Fruit fly (Drosophila melanogaster) whole organism, wandering third instar larva: Measurements from ENCODE around the gene Hyls1.

Experiments
- CG32264 ChIP-seq: fragments of 200-800 bp; sonication (Bioruptor generic); optimal IDR thresholded peaks from 2 replicates; lab custom pipeline; 2016; ENCODE audit warnings: missing biosample characterization, missing genetic modification characterization
- CG9705 ChIP-seq: fragments of 200-800 bp; sonication (Bioruptor generic); optimal IDR thresholded peaks from 2 replicates; lab custom pipeline; 2018; ENCODE audit warnings: missing biosample characterization, mild to moderate bottlenecking, missing genetic modification characterization
- CrebA ChIP-seq: fragments of 200-800 bp; sonication (Bioruptor generic); optimal IDR thresholded peaks from 2 replicates; lab custom pipeline; 2016; ENCODE audit warnings: missing biosample characterization, mild to moderate bottlenecking, missing genetic modification characterization, borderline replicate concordance
- Dif ChIP-seq: fragments of 200-275, 200-300 bp; sonication (Bioruptor generic); optimal IDR thresholded peaks from 2 replicates; lab custom pipeline; 2018; ENCODE audit warnings: missing biosample characterization, missing genetic modification characterization; ENCODE audit not compliant: partially characterized antibody
- HLH106 ChIP-seq: fragments of 200-800 bp; optimal IDR thresholded peaks from 3 replicates; lab custom pipeline; 2019; ENCODE audit warnings: missing biosample characterization, mild to moderate bottlenecking, missing genetic modification characterization, moderate library complexity
- Hnf4 ChIP-seq: fragments of 200-800 bp; sonication (Bioruptor generic); optimal IDR thresholded peaks from 2 replicates; lab custom pipeline; 2016; ENCODE audit warnings: missing biosample characterization, mild to moderate bottlenecking, missing genetic modification characterization
- Hr83 ChIP-seq: fragments of 200-300 bp; sonication (Bioruptor generic); optimal IDR thresholded peaks from 2 replicates; lab custom pipeline; 2016; ENCODE audit warnings: missing biosample characterization, mild to moderate bottlenecking, missing genetic modification characterization, moderate library complexity; ENCODE audit not compliant: poor library complexity, severe bottlenecking
- Jra ChIP-seq: sonication (Bioruptor generic); optimal IDR thresholded peaks from 2 replicates; lab custom pipeline; 2016; ENCODE audit warnings: missing biosample characterization, missing genetic modification characterization
- Mio ChIP-seq: sonication (Bioruptor generic); optimal IDR thresholded peaks from 2 replicates; lab custom pipeline; 2016; ENCODE audit warnings: missing biosample characterization, missing genetic modification characterization
- Myc ChIP-seq: fragments of >200 bp; optimal IDR thresholded peaks from 2 replicates; lab custom pipeline; 2017
- OdsH ChIP-seq: fragments of 200-800 bp; sonication (Bioruptor generic); optimal IDR thresholded peaks from 2 replicates; lab custom pipeline; 2016; ENCODE audit warnings: missing biosample characterization, mild to moderate bottlenecking, missing genetic modification characterization
- Rel ChIP-seq, 2 experiments: fragments of 200-800 bp; sonication (Bioruptor generic) in 1 of 2; optimal IDR thresholded peaks; 2 replicates in 1 of 2; 3 replicates in 1 of 2; lab custom pipeline; 2016 to 2019; ENCODE audit warnings: mild to moderate bottlenecking in 2 of 2, missing biosample characterization in 2 of 2, missing genetic modification characterization in 2 of 2, moderate library complexity in 1 of 2
- Sp1 ChIP-seq: fragments of 200-800 bp; sonication (Bioruptor generic); optimal IDR thresholded peaks from 3 replicates; lab custom pipeline; 2019; ENCODE audit warnings: missing biosample characterization, mild to moderate bottlenecking, missing genetic modification characterization, moderate library complexity
- Vsx2 ChIP-seq: fragments of 200-300, 225-300 bp; sonication (Bioruptor generic); optimal IDR thresholded peaks from 2 replicates; lab custom pipeline; 2018; ENCODE audit warnings: missing biosample characterization, missing genetic modification characterization; ENCODE audit not compliant: partially characterized antibody
- brk ChIP-seq: fragments of 200-800 bp; sonication (Bioruptor generic); optimal IDR thresholded peaks from 2 replicates; lab custom pipeline; 2016; ENCODE audit warnings: missing biosample characterization, mild to moderate bottlenecking, missing genetic modification characterization
- dl ChIP-seq, 2 experiments: fragments of 175-275, 200-275 bp in 1 of 2; fragments of 200-275 bp in 1 of 2; sonication (Bioruptor generic); optimal IDR thresholded peaks; lab custom pipeline; 2018; ENCODE audit warnings: mild to moderate bottlenecking in 2 of 2, missing biosample characterization in 2 of 2, missing genetic modification characterization in 2 of 2, moderate library complexity in 2 of 2; ENCODE audit not compliant: partially characterized antibody in 2 of 2, insufficient read depth in 1 of 2
- dmrt93B ChIP-seq: fragments of 200-800 bp; sonication (Bioruptor generic); optimal IDR thresholded peaks from 2 replicates; lab custom pipeline; 2018; ENCODE audit warnings: missing biosample characterization, mild to moderate bottlenecking, missing genetic modification characterization
- dsf ChIP-seq: sonication (Bioruptor generic); optimal IDR thresholded peaks from 2 replicates; lab custom pipeline; 2016; ENCODE audit warnings: missing biosample characterization, missing genetic modification characterization, borderline replicate concordance
- ey ChIP-seq: fragments of 200-800 bp; sonication (Bioruptor generic); optimal IDR thresholded peaks from 2 replicates; lab custom pipeline; 2016; ENCODE audit warnings: missing biosample characterization, missing genetic modification characterization
- foxo ChIP-seq, 2 experiments: fragments of 200-800 bp; sonication (Bioruptor generic); optimal IDR thresholded peaks; 2 replicates in 1 of 2; 3 replicates in 1 of 2; lab custom pipeline; 2016 to 2017; ENCODE audit warnings: missing biosample characterization in 2 of 2, missing genetic modification characterization in 2 of 2
- fru ChIP-seq: fragments of 200-800 bp; sonication (Bioruptor generic); optimal IDR thresholded peaks from 3 replicates; lab custom pipeline; 2016; ENCODE audit warnings: missing biosample characterization, mild to moderate bottlenecking, missing genetic modification characterization
- h ChIP-seq: fragments of 200-800 bp; sonication (Bioruptor generic); optimal IDR thresholded peaks from 3 replicates; lab custom pipeline; 2016; ENCODE audit warnings: missing biosample characterization, mild to moderate bottlenecking, missing genetic modification characterization
- jim ChIP-seq: fragments of 175-275, 200-325 bp; sonication (Bioruptor generic); optimal IDR thresholded peaks from 2 replicates; lab custom pipeline; 2016; ENCODE audit warnings: missing biosample characterization, mild to moderate bottlenecking, missing genetic modification characterization
- lola ChIP-seq: fragments of >200 bp; optimal IDR thresholded peaks from 2 replicates; lab custom pipeline; 2017; ENCODE audit warnings: missing biosample characterization, missing genetic modification characterization
- psq ChIP-seq: fragments of 200-800 bp; sonication (Bioruptor generic); optimal IDR thresholded peaks from 3 replicates; lab custom pipeline; 2017; ENCODE audit warnings: missing biosample characterization, mild to moderate bottlenecking, missing genetic modification characterization, moderate library complexity
- rgr ChIP-seq: fragments of 200-800 bp; sonication (Bioruptor generic); optimal IDR thresholded peaks from 3 replicates; lab custom pipeline; 2016; ENCODE audit warnings: missing biosample characterization, mild to moderate bottlenecking, missing genetic modification characterization
- sage ChIP-seq: fragments of 200-800 bp; sonication (Bioruptor generic); optimal IDR thresholded peaks from 2 replicates; lab custom pipeline; 2016; ENCODE audit warnings: missing biosample characterization, mild to moderate bottlenecking, missing genetic modification characterization
- sv ChIP-seq: fragments of 200-800 bp; sonication (Bioruptor generic); optimal IDR thresholded peaks from 3 replicates; lab custom pipeline; 2016; ENCODE audit warnings: missing biosample characterization, missing genetic modification characterization
- tai ChIP-seq: sonication (Bioruptor generic); optimal IDR thresholded peaks from 2 replicates; lab custom pipeline; 2016; ENCODE audit warnings: missing biosample characterization, missing genetic modification characterization
- usp ChIP-seq: fragments of >200 bp; optimal IDR thresholded peaks from 2 replicates; lab custom pipeline; 2017; ENCODE audit warnings: missing biosample characterization, missing genetic modification characterization
- woc ChIP-seq: sonication (Bioruptor generic); optimal IDR thresholded peaks from 2 replicates; lab custom pipeline; 2016; ENCODE audit warnings: missing biosample characterization, mild to moderate bottlenecking, missing genetic modification characterization

Gene Hyls1

dm6 chr2L:16316410-16316809 is 36.0 kb downstream of the Hyls1 start:
- TF ChIP-seq tai (GFP tag; lab: Kevin White, UChicago) (no peak), Rel (GFP tag; optimal IDR thresholded peaks at IDR 0.05; lab: Kevin White, UChicago) (no peak), Rel (tag; optimal IDR thresholded peaks at IDR 0.05; lab: Kevin White, UChicago) (peak; percentile 27), Mio (GFP tag; lab: Kevin White, UChicago) (no peak), foxo (GFP tag; optimal IDR thresholded peaks at IDR 0.05; lab: Kevin White, UChicago) (no peak), fru (GFP tag; lab: Kevin White, UChicago) (no peak)
- TF ChIP-seq, all 38 proteins: peak for 1

- TF ChIP-seq sv (GFP tag; lab: Kevin White, UChicago): no peak
- TF ChIP-seq Myc (lab: Kevin White, UChicago): no peak
- TF ChIP-seq Rel (GFP tag; optimal IDR thresholded peaks at IDR 0.05; lab: Kevin White, UChicago): no peak
- TF ChIP-seq Rel (tag; optimal IDR thresholded peaks at IDR 0.05; lab: Kevin White, UChicago): no peak
- no peak for TF ChIP-seq sage (GFP tag; lab: Kevin White, UChicago)
- TF ChIP-seq, all 38 proteins: peak for 0
Observed at dm6 chr2L:16315844-16316243, 36.6 kb downstream of the Hyls1 start.

- TF ChIP-seq Rel (GFP tag; optimal IDR thresholded peaks at IDR 0.05; lab: Kevin White, UChicago): no peak
- peak; percentile 95 for TF ChIP-seq Rel (tag; optimal IDR thresholded peaks at IDR 0.05; lab: Kevin White, UChicago)
- TF ChIP-seq dl (GFP tag; optimal IDR thresholded peaks at IDR 0.05; lab: Kevin White, UChicago; ENCODE audit: insufficient read depth in 1 of 2, partially characterized antibody in 2 of 2): peak; percentile 66 to 86
- peak; percentile 31 for TF ChIP-seq h
- no peak for TF ChIP-seq Vsx2 (GFP tag; lab: Kevin White, UChicago)
- TF ChIP-seq dsf (GFP tag; lab: Kevin White, UChicago): no peak
- TF ChIP-seq woc (GFP tag; lab: Kevin White, UChicago): peak; percentile 0
- no peak for TF ChIP-seq CrebA (GFP tag; lab: Kevin White, UChicago)
- TF ChIP-seq fru (GFP tag; lab: Kevin White, UChicago): peak; percentile 68
- TF ChIP-seq CG9705 (GFP tag; lab: Kevin White, UChicago): peak; percentile 18
- TF ChIP-seq Sp1 (GFP tag; lab: Kevin White, UChicago): peak; percentile 28
- peak; percentile 29 for TF ChIP-seq sage (GFP tag; lab: Kevin White, UChicago)
- TF ChIP-seq foxo (GFP tag; optimal IDR thresholded peaks at IDR 0.05; lab: Kevin White, UChicago): peak in 1 of 2 experiments; percentile 23
- TF ChIP-seq, all 38 proteins: peak for 9
Observed at dm6 chr2L:16315027-16315426, 37.4 kb downstream of the Hyls1 start.

- no peak for TF ChIP-seq Myc (lab: Kevin White, UChicago)
- TF ChIP-seq OdsH: no peak
- TF ChIP-seq Hr83 (GFP tag; lab: Kevin White, UChicago): peak; percentile 42
- no peak for TF ChIP-seq Rel (GFP tag; optimal IDR thresholded peaks at IDR 0.05; lab: Kevin White, UChicago)
- TF ChIP-seq Rel (tag; optimal IDR thresholded peaks at IDR 0.05; lab: Kevin White, UChicago): peak; percentile 99
- TF ChIP-seq Hnf4 (GFP tag; lab: Kevin White, UChicago): peak; percentile 25
- TF ChIP-seq foxo (GFP tag; optimal IDR thresholded peaks at IDR 0.05; lab: Kevin White, UChicago): peak in 1 of 2 experiments; percentile 17
- TF ChIP-seq rgr (GFP tag; lab: Kevin White, UChicago): peak; percentile 38
- TF ChIP-seq Jra (GFP tag; lab: Kevin White, UChicago): peak; percentile 23
- no peak for TF ChIP-seq dmrt93B (GFP tag; lab: Kevin White, UChicago)
- TF ChIP-seq sage (GFP tag; lab: Kevin White, UChicago): peak; percentile 49
Observed at dm6 chr2L:16310648-16311047, 41.8 kb downstream of the Hyls1 start, which contains the start of the genes cni and fzy. Gene cni (minus strand): TSS chr2L:16310726. Gene fzy (plus strand): TSS chr2L:16310956.

- no peak for TF ChIP-seq dmrt93B (GFP tag; lab: Kevin White, UChicago)
- peak; percentile 53 for TF ChIP-seq CG9705 (GFP tag; lab: Kevin White, UChicago)
- no peak for TF ChIP-seq jim (GFP tag; lab: Kevin White, UChicago)
- TF ChIP-seq Hr83 (GFP tag; lab: Kevin White, UChicago): no peak
- TF ChIP-seq woc (GFP tag; lab: Kevin White, UChicago): peak; percentile 45
- peak; percentile 70 for TF ChIP-seq HLH106
- peak in 1 of 2 experiments; percentile 65 for TF ChIP-seq foxo (GFP tag; optimal IDR thresholded peaks at IDR 0.05; lab: Kevin White, UChicago)
- TF ChIP-seq ey (GFP tag; lab: Kevin White, UChicago): peak; percentile 30
- peak; percentile 61 for TF ChIP-seq rgr (GFP tag; lab: Kevin White, UChicago)
- TF ChIP-seq Myc (lab: Kevin White, UChicago): peak; percentile 38
- no peak for TF ChIP-seq Rel (GFP tag; optimal IDR thresholded peaks at IDR 0.05; lab: Kevin White, UChicago)
- peak; percentile 42 for TF ChIP-seq Rel (tag; optimal IDR thresholded peaks at IDR 0.05; lab: Kevin White, UChicago)
- TF ChIP-seq OdsH: peak; percentile 25
- no peak for TF ChIP-seq usp
- peak; percentile 70 for TF ChIP-seq Jra (GFP tag; lab: Kevin White, UChicago)
- peak; percentile 8 for TF ChIP-seq Dif (GFP tag; lab: Kevin White, UChicago)
- peak; percentile 66 for TF ChIP-seq psq (GFP tag; lab: Kevin White, UChicago)
- TF ChIP-seq sage (GFP tag; lab: Kevin White, UChicago): peak; percentile 63
- peak; percentile 59 for TF ChIP-seq Hnf4 (GFP tag; lab: Kevin White, UChicago)
- no peak for TF ChIP-seq brk (GFP tag; lab: Kevin White, UChicago)
- no peak for TF ChIP-seq lola
- peak; percentile 6 for TF ChIP-seq CG32264 (GFP tag; lab: Kevin White, UChicago)
- TF ChIP-seq Sp1 (GFP tag; lab: Kevin White, UChicago): peak; percentile 46
Observed at dm6 chr2L:16307026-16307703, 45.3 kb downstream of the Hyls1 start, which contains the start of the genes CG5861 and Syx5. Gene CG5861 (minus strand): TSS chr2L:16307298. Gene Syx5 (plus strand): TSS chr2L:16307346.
